Worm (Caenorhabditis elegans) whole organism, late embryonic: ENCODE results near the gene C03H5.4.

Experiments
- ceh-9 ChIP-seq: sonication (generic microtip); optimal IDR thresholded peaks from 2 replicates; lab custom pipeline; 2016; ENCODE audit warnings: mild to moderate bottlenecking, missing genetic modification characterization, inconsistent platforms, missing compliant biosample characterization
- pha-4 ChIP-seq: fragments of 150-350 bp; optimal IDR thresholded peaks from 2 replicates; lab custom pipeline; 2018; ENCODE audit warnings: missing biosample characterization, missing genetic modification reagents, missing genetic modification characterization

ce11 chrII:354494-354893 is 20.6 kb upstream of the C03H5.4 start:
- TF ChIP-seq ceh-9 (tag; lab: Kevin White, UChicago) (no peak), pha-4 (tag; lab: Kevin White, UChicago) (no peak)
